Worm (Caenorhabditis elegans): ENCODE measurements around the gene flp-14.
A peak's percentile ranks its signal among the peaks of the same experiment; 100 is the strongest.

Gene flp-14

ce11 chrIII:12919882-12920281 is 9.6 kb downstream of the flp-14 start (continued):
- TF ChIP-seq fos-1 (tag; optimal IDR thresholded peaks at IDR 0.05) (no peak), zip-11 (GFP tag; IDR thresholded peaks at IDR 0.05) (no peak), mxl-3 (GFP tag; optimal IDR thresholded peaks at IDR 0.05) (no peak), ceh-44 (GFP tag; IDR thresholded peaks at IDR 0.05) (no peak), F44E2.7 (GFP tag; IDR thresholded peaks at IDR 0.05) (no peak), tra-1 (GFP tag; IDR thresholded peaks at IDR 0.05) (no peak), skn-1 (tag; optimal IDR thresholded peaks at IDR 0.05) (no peak), mep-1 (tag; optimal IDR thresholded peaks at IDR 0.05) (peak; percentile 56), egl-43 (GFP tag; IDR thresholded peaks at IDR 0.05) (no peak), dmd-9 (GFP tag; IDR thresholded peaks at IDR 0.05) (no peak), unc-39 (tag; optimal IDR thresholded peaks at IDR 0.05) (no peak), ctbp-1 (GFP tag; IDR thresholded peaks at IDR 0.05) (no peak), aly-2 (tag; optimal IDR thresholded peaks at IDR 0.05) (no peak), hlh-11 (tag; optimal IDR thresholded peaks at IDR 0.05) (peak; percentile 68), daf-12 (tag; optimal IDR thresholded peaks at IDR 0.05) (no peak), spr-1 (tag; optimal IDR thresholded peaks at IDR 0.05) (no peak), D1046.2 (GFP tag; IDR thresholded peaks at IDR 0.05) (no peak), tag-97 (GFP tag; IDR thresholded peaks at IDR 0.05) (no peak), T26A8.4 (GFP tag; IDR thresholded peaks at IDR 0.05) (peak; percentile 53; the same call in 1 of the 2 replicates), nhr-237 (tag; optimal IDR thresholded peaks at IDR 0.05) (no peak), lin-29 (GFP tag; IDR thresholded peaks at IDR 0.05) (no peak), R02D3.7 (tag; optimal IDR thresholded peaks at IDR 0.05) (no peak), lin-13 (GFP tag; optimal IDR thresholded peaks at IDR 0.05) (no peak), Y75B8A.6 (GFP tag; IDR thresholded peaks at IDR 0.05) (no peak), nhr-10 (tag; optimal IDR thresholded peaks at IDR 0.05) (no peak), zfp-2 (tag; optimal IDR thresholded peaks at IDR 0.05) (no peak), hlh-30 (tag; optimal IDR thresholded peaks at IDR 0.05; ENCODE audit: insufficient read depth) (peak; percentile 52), Y105C5A.15 (GFP tag; IDR thresholded peaks at IDR 0.05) (no peak), lsy-2 (tag; optimal IDR thresholded peaks at IDR 0.05) (peak in 1 of 2 experiments; percentile 43), attf-4 (tag; optimal IDR thresholded peaks at IDR 0.05) (no peak)

ce11 chrIII:12920810-12921209 is 10.5 kb downstream of the flp-14 start:
- TF ChIP-seq mes-2 (tag; optimal IDR thresholded peaks at IDR 0.05; ENCODE audit: poor library complexity, severe bottlenecking) (no peak), tra-1 (GFP tag; IDR thresholded peaks at IDR 0.05) (no peak)

- no peak for TF ChIP-seq pha-4 (GFP tag; IDR thresholded peaks at IDR 0.05)
- no peak for TF ChIP-seq pha-4 (tag; optimal IDR thresholded peaks at IDR 0.05)
- TF ChIP-seq skn-1 (tag; optimal IDR thresholded peaks at IDR 0.05) = no peak
- TF ChIP-seq Y5F2A.4 (GFP tag; optimal IDR thresholded peaks at IDR 0.05) = no peak
- TF ChIP-seq unc-39 (tag; optimal IDR thresholded peaks at IDR 0.05) = no peak
- peak; percentile 2 for TF ChIP-seq dve-1 (tag; optimal IDR thresholded peaks at IDR 0.05; ENCODE audit: insufficient read depth)
- no peak for TF ChIP-seq nhr-28 (tag; optimal IDR thresholded peaks at IDR 0.05)
- TF ChIP-seq aha-1 (tag) = peak; percentile 29
- peak; percentile 37 for TF ChIP-seq dpl-1 (GFP tag; optimal IDR thresholded peaks at IDR 0.05)
- TF ChIP-seq daf-8 (GFP tag; IDR thresholded peaks at IDR 0.05) = no peak
- no peak for TF ChIP-seq gei-8 (GFP tag; optimal IDR thresholded peaks at IDR 0.05)
- TF ChIP-seq fos-1 (tag; optimal IDR thresholded peaks at IDR 0.05) = no peak
- no peak for TF ChIP-seq ceh-44 (GFP tag; IDR thresholded peaks at IDR 0.05)
- no peak for TF ChIP-seq dmd-6 (GFP tag; IDR thresholded peaks at IDR 0.05)
- no peak for TF ChIP-seq madf-9 (GFP tag; conservative IDR thresholded peaks at IDR 0.05)
- no peak for TF ChIP-seq F10B5.3 (tag; optimal IDR thresholded peaks at IDR 0.05)
- TF ChIP-seq rbr-2 (tag; optimal IDR thresholded peaks at IDR 0.05) = peak; percentile 51
- no peak for TF ChIP-seq nhr-42 (GFP tag; IDR thresholded peaks at IDR 0.05)
- no peak for TF ChIP-seq daf-16 (GFP tag; optimal IDR thresholded peaks at IDR 0.05)
- TF ChIP-seq daf-16 (tag; optimal IDR thresholded peaks at IDR 0.05) = peak; percentile 16
- TF ChIP-seq snpc-1.2 (GFP tag; IDR thresholded peaks at IDR 0.05) = no peak
- TF ChIP-seq spr-1 (tag; optimal IDR thresholded peaks at IDR 0.05) = no peak
- TF ChIP-seq ZK546.5 (tag; optimal IDR thresholded peaks at IDR 0.05) = no peak
- TF ChIP-seq F26F4.8 (GFP tag; conservative IDR thresholded peaks at IDR 0.05) = no peak
Measured at ce11 chrIII:12925947-12926607, 15.8 kb downstream of the flp-14 start, which contains the start of the genes npp-25 and mrps-10. Gene npp-25 (minus strand): TSS chrIII:12925997. Gene mrps-10 (plus strand): TSS chrIII:12926557.
